Worm (Caenorhabditis elegans): ENCODE data around the gene hsp-60.

The hsp-60 gene

DNA sequence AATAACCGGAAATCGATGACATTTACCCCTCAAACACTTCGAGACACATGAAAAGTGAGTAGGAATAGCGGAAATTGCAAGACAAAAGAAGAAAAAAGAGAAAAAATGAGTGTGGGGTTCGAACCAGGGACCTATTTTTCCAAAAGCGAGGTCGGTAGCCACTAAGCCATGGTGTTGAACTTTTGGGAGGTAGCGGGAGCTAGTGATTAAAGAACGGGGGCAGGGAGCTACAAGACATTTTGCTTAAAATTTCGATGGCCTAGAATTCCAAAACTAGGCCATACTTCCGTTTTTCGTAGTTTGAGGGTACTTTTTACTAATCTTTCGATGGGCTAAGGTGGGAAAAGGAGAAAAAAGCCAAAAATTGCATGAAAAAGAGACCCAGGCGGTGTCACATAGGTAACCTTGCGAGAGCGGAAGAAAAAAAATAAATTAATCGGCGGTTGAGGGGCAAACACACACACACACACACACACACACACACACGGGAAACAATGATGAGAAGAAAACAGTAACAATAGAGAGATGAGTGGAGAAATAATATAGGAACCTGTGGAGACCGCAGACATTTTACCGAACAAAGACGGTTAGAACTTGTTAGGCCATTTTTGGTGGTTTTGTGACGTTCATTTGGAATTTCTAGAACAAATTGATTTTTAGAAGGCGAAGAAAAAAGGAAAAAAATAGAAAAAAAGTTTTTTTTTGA lies 17.9 kb upstream of the hsp-60 start (continued):
- TF ChIP-seq ztf-28 (GFP tag; IDR thresholded peaks at IDR 0.05), result peak; percentile 78; the same call in 1 of the 2 replicates
- 0 out of 2 replicates have a peak, but pooled peaks have one; percentile 28 for TF ChIP-seq C17E4.6 (GFP tag; IDR thresholded peaks at IDR 0.05)
- TF ChIP-seq sdz-38 (tag; optimal IDR thresholded peaks at IDR 0.05), result no peak
- peak; percentile 43; the same call in 1 of the 2 replicates for TF ChIP-seq attf-3 (GFP tag; conservative IDR thresholded peaks at IDR 0.05)
- peak; percentile 78 for TF ChIP-seq snpc-1.3 (tag; optimal IDR thresholded peaks at IDR 0.05; ENCODE audit: insufficient read depth)
- TF ChIP-seq let-526 (GFP tag; IDR thresholded peaks at IDR 0.05), result peak; percentile 43; the same call in 1 of the 2 replicates
- no peak for TF ChIP-seq Y53F4B.3 (GFP tag; IDR thresholded peaks at IDR 0.05)
- TF ChIP-seq K11D2.4 (GFP tag; IDR thresholded peaks at IDR 0.05), result 0 out of 2 replicates have a peak, but pooled peaks have one; percentile 15
- no peak for TF ChIP-seq nhr-27 (tag; optimal IDR thresholded peaks at IDR 0.05)
- TF ChIP-seq ceh-40 (GFP tag; IDR thresholded peaks at IDR 0.05), result 0 out of 2 replicates have a peak, but pooled peaks have one; percentile 37
- TF ChIP-seq ZK185.1 (tag; optimal IDR thresholded peaks at IDR 0.05; ENCODE audit: poor library complexity, severe bottlenecking), result peak; percentile 72
- TF ChIP-seq chd-7 (tag; optimal IDR thresholded peaks at IDR 0.05), result peak; percentile 62
- TF ChIP-seq efl-1 (GFP tag; optimal IDR thresholded peaks at IDR 0.05), result no peak
- peak; percentile 72 for TF ChIP-seq atf-7 (tag; optimal IDR thresholded peaks at IDR 0.05)
- TF ChIP-seq K12H6.12 (tag; optimal IDR thresholded peaks at IDR 0.05), result peak; percentile 29
- peak; percentile 74; the same call in 1 of the 2 replicates for TF ChIP-seq ztf-6 (GFP tag; IDR thresholded peaks at IDR 0.05)
- TF ChIP-seq hlh-26 (GFP tag; conservative IDR thresholded peaks at IDR 0.05), result no peak
- TF ChIP-seq B0035.1 (tag; optimal IDR thresholded peaks at IDR 0.05), result no peak
- peak; percentile 87 for TF ChIP-seq D2030.7 (GFP tag; IDR thresholded peaks at IDR 0.05)
- 0 out of 2 replicates have a peak, but pooled peaks have one; percentile 79 for TF ChIP-seq F37B4.10 (GFP tag; IDR thresholded peaks at IDR 0.05)
- TF ChIP-seq T26A5.8 (tag; optimal IDR thresholded peaks at IDR 0.05), result peak; percentile 40
- peak; percentile 45 for TF ChIP-seq egrh-3 (GFP tag; IDR thresholded peaks at IDR 0.05)
- peak; percentile 42 for TF ChIP-seq snpc-3.4 (tag; optimal IDR thresholded peaks at IDR 0.05)
- TF ChIP-seq cebp-1 (GFP tag; IDR thresholded peaks at IDR 0.05), result peak; percentile 23; the same call in 1 of the 2 replicates
- TF ChIP-seq cebp-1 (tag; optimal IDR thresholded peaks at IDR 0.05), result peak; percentile 62
- TF ChIP-seq Y56A3A.18 (GFP tag; IDR thresholded peaks at IDR 0.05), result peak; percentile 66; the same call in 1 of the 2 replicates
- peak; percentile 93 for TF ChIP-seq die-1 (tag; optimal IDR thresholded peaks at IDR 0.05)
- peak; percentile 71; the same call in 1 of the 2 replicates for TF ChIP-seq madf-3 (GFP tag; IDR thresholded peaks at IDR 0.05)
- TF ChIP-seq F49E8.2 (tag; optimal IDR thresholded peaks at IDR 0.05; ENCODE audit: insufficient read depth), result peak; percentile 21
- TF ChIP-seq Y95B8A.8 (GFP tag; IDR thresholded peaks at IDR 0.05), result no peak
- TF ChIP-seq B0336.3 (GFP tag; IDR thresholded peaks at IDR 0.05), result peak; percentile 32; the same call in 1 of the 2 replicates
- peak; percentile 67; the same call in 1 of the 2 replicates for TF ChIP-seq pbrm-1 (GFP tag; IDR thresholded peaks at IDR 0.05)
- peak in 1 of 2 experiments; percentile 55 for TF ChIP-seq let-607 (tag; optimal IDR thresholded peaks at IDR 0.05)
- no peak for TF ChIP-seq ets-4 (GFP tag; optimal IDR thresholded peaks at IDR 0.05)
- 0 out of 2 replicates have a peak, but pooled peaks have one; percentile 27 for TF ChIP-seq bed-2 (GFP tag; IDR thresholded peaks at IDR 0.05)
- peak; percentile 39 for TF ChIP-seq nhr-80 (tag; optimal IDR thresholded peaks at IDR 0.05)
- peak; percentile 21 for TF ChIP-seq ztf-3 (GFP tag; optimal IDR thresholded peaks at IDR 0.05)
- peak; percentile 88 for TF ChIP-seq B0261.1 (tag; optimal IDR thresholded peaks at IDR 0.05)
- TF ChIP-seq attf-6 (GFP tag; IDR thresholded peaks at IDR 0.05), result 0 out of 2 replicates have a peak, but pooled peaks have one; percentile 21
- TF ChIP-seq snpc-4 (GFP tag; optimal IDR thresholded peaks at IDR 0.05), result peak; percentile 59
- peak in 1 of 4 experiments; percentile 58 for TF ChIP-seq snpc-4 (tag; optimal IDR thresholded peaks at IDR 0.05)
- TF ChIP-seq tbp1 (GFP tag; optimal IDR thresholded peaks at IDR 0.05), result peak; percentile 93
- no peak for TF ChIP-seq Y67H2A.10 (GFP tag; conservative IDR thresholded peaks at IDR 0.05)
- no peak for TF ChIP-seq ama-1 (optimal IDR thresholded peaks at IDR 0.05)
- TF ChIP-seq ama-1 (GFP tag; optimal IDR thresholded peaks at IDR 0.05), result peak in 1 of 2 experiments; percentile 37
- no peak for TF ChIP-seq dpff-1 (tag; optimal IDR thresholded peaks at IDR 0.05)

Measured in whole organism, young adult.